Worm (Caenorhabditis elegans) whole organism, L1 larva: ENCODE results near the gene T02C1.2.

Experiments used
- C34B4.2 ChIP-seq: sonication (generic microtip); optimal IDR thresholded peaks from 2 replicates; lab custom pipeline; 2017; ENCODE audit warnings: mild to moderate bottlenecking, missing genetic modification characterization, missing compliant biosample characterization
- aha-1 ChIP-seq: fragments of 150-350 bp; optimal IDR thresholded peaks from 2 replicates; lab custom pipeline; 2014; ENCODE audit warnings: missing biosample characterization, missing genetic modification characterization
- alr-1 ChIP-seq: fragments of 200-800 bp; sonication (Bioruptor generic); optimal IDR thresholded peaks from 2 replicates; lab custom pipeline; 2018; ENCODE audit warnings: borderline replicate concordance, mild to moderate bottlenecking, missing genetic modification characterization, missing compliant biosample characterization
- aly-2 ChIP-seq: fragments of 150-350 bp; optimal IDR thresholded peaks from 2 replicates; lab custom pipeline; 2014; ENCODE audit warnings: missing biosample characterization, missing genetic modification characterization
- ama-1 ChIP-seq: fragments of 150-350 bp; optimal IDR thresholded peaks from 2 replicates; lab custom pipeline; 2014
- blmp-1 ChIP-seq: fragments of 150-350 bp; optimal IDR thresholded peaks from 2 replicates; lab custom pipeline; 2014; ENCODE audit warnings: missing biosample characterization, missing genetic modification characterization
- ceh-63 ChIP-seq: fragments of 200-800 bp; sonication (Bioruptor generic); optimal IDR thresholded peaks from 2 replicates; lab custom pipeline; 2018; ENCODE audit warnings: mild to moderate bottlenecking, missing genetic modification characterization, missing compliant biosample characterization
- ceh-88 ChIP-seq: fragments of 200-800 bp; sonication (Bioruptor generic); IDR thresholded peaks from 2 replicates; pipeline ENCODE4 v1.3.6; 2022; ENCODE audit warnings: missing genetic modification characterization, missing compliant biosample characterization
- ceh-90 ChIP-seq: sonication (generic microtip); optimal IDR thresholded peaks from 2 replicates; lab custom pipeline; 2016; ENCODE audit warnings: missing genetic modification characterization, missing compliant biosample characterization
- dsc-1 ChIP-seq: sonication (generic microtip); optimal IDR thresholded peaks from 2 replicates; lab custom pipeline; 2016; ENCODE audit warnings: mild to moderate bottlenecking, missing genetic modification characterization, missing compliant biosample characterization
- efl-1 ChIP-seq, 4 experiments: fragments of 150-350 bp; optimal IDR thresholded peaks in 3 of 4; peaks in 1 of 4; 1 replicate in 1 of 4; 2 replicates in 3 of 4; lab custom pipeline; 2014; ENCODE audit warnings: missing biosample characterization in 2 of 4, missing genetic modification characterization in 2 of 4, missing genetic modification reagents in 2 of 4
- egl-13 ChIP-seq: sonication (generic microtip); optimal IDR thresholded peaks from 2 replicates; lab custom pipeline; 2016; ENCODE audit warnings: missing genotype, missing genetic modification reagents, missing genetic modification characterization, missing compliant biosample characterization
- egl-27 ChIP-seq, 2 experiments: fragments of 150-350 bp in 1 of 2; sonication (generic microtip); optimal IDR thresholded peaks; 3 replicates each; lab custom pipeline; 2017 to 2018; ENCODE audit warnings: missing biosample characterization in 2 of 2, missing genetic modification characterization in 2 of 2, missing genetic modification reagents in 2 of 2
- elt-2 ChIP-seq: sonication (generic microtip); optimal IDR thresholded peaks from 2 replicates; lab custom pipeline; 2016; ENCODE audit warnings: missing genetic modification characterization, mild to moderate bottlenecking, inconsistent platforms, missing compliant biosample characterization, missing genetic modification reagents
- elt-3 ChIP-seq, 6 experiments: fragments of 150-350 bp in 1 of 6; sonication (generic microtip); optimal IDR thresholded peaks; 2 replicates each; lab custom pipeline; 2017 to 2018; ENCODE audit warnings: missing biosample characterization in 6 of 6, missing genetic modification characterization in 6 of 6, inconsistent platforms in 1 of 6
- ets-5 ChIP-seq: fragments of 200-800 bp; sonication (Bioruptor generic); IDR thresholded peaks from 2 replicates; pipeline ENCODE4 v1.3.6; 2022; ENCODE audit warnings: missing genetic modification characterization, missing compliant biosample characterization
- fos-1 ChIP-seq: fragments of 150-350 bp; optimal IDR thresholded peaks from 2 replicates; lab custom pipeline; 2014; ENCODE audit warnings: missing biosample characterization, missing genetic modification characterization
- hlh-4 ChIP-seq: sonication (generic microtip); optimal IDR thresholded peaks from 2 replicates; lab custom pipeline; 2016; ENCODE audit warnings: mild to moderate bottlenecking, missing genetic modification characterization, missing compliant biosample characterization
- irx-1 ChIP-seq: sonication (generic microtip); optimal IDR thresholded peaks from 2 replicates; lab custom pipeline; 2016; ENCODE audit warnings: missing genetic modification characterization, missing compliant biosample characterization
- lin-14 ChIP-seq: fragments of 200-800 bp; sonication (Bioruptor generic); optimal IDR thresholded peaks from 2 replicates; lab custom pipeline; 2018; ENCODE audit warnings: mild to moderate bottlenecking, missing genetic modification characterization, moderate library complexity, missing compliant biosample characterization
- lin-35 ChIP-seq, 2 experiments: fragments of 150-350 bp; optimal IDR thresholded peaks; 2 replicates each; lab custom pipeline; 2014; ENCODE audit warnings: missing biosample characterization in 2 of 2, missing genetic modification characterization in 2 of 2, missing genetic modification reagents in 2 of 2
- lsy-2 ChIP-seq, 2 experiments: fragments of 150-350 bp; optimal IDR thresholded peaks; 2 replicates each; lab custom pipeline; 2014; ENCODE audit warnings: missing biosample characterization in 2 of 2, missing genetic modification characterization in 2 of 2
- mab-9 ChIP-seq: fragments of 200-800 bp; sonication (Bioruptor generic); IDR thresholded peaks from 2 replicates; pipeline ENCODE4 v1.3.6; 2022; ENCODE audit warnings: missing genetic modification reagents, missing genetic modification characterization, missing compliant biosample characterization
- mef-2 ChIP-seq: fragments of 150-350 bp; optimal IDR thresholded peaks from 2 replicates; lab custom pipeline; 2014; ENCODE audit warnings: missing biosample characterization, missing genetic modification characterization
- mep-1 ChIP-seq: fragments of 150-350 bp; optimal IDR thresholded peaks from 2 replicates; lab custom pipeline; 2014; ENCODE audit warnings: missing biosample characterization, missing genetic modification characterization
- nhr-12 ChIP-seq: sonication (generic microtip); optimal IDR thresholded peaks from 2 replicates; lab custom pipeline; 2017; ENCODE audit warnings: missing biosample characterization, missing genetic modification characterization
- nhr-19 ChIP-seq: fragments of 200-800 bp; sonication (Bioruptor generic); conservative IDR thresholded peaks from 2 replicates; pipeline ENCODE4 v1.3.6; 2022; ENCODE audit warnings: missing genetic modification characterization, missing compliant biosample characterization
- nhr-28 ChIP-seq: fragments of 150-350 bp; optimal IDR thresholded peaks from 2 replicates; lab custom pipeline; 2014; ENCODE audit warnings: missing biosample characterization, missing genetic modification characterization
- nhr-47 ChIP-seq: sonication (generic microtip); optimal IDR thresholded peaks from 2 replicates; lab custom pipeline; 2016; ENCODE audit warnings: mild to moderate bottlenecking, missing genetic modification characterization, moderate library complexity, missing compliant biosample characterization
- nhr-71 ChIP-seq: sonication (generic microtip); optimal IDR thresholded peaks from 2 replicates; lab custom pipeline; 2016; ENCODE audit warnings: mild to moderate bottlenecking, missing genetic modification characterization, moderate library complexity, missing compliant biosample characterization
- nhr-77 ChIP-seq: fragments of 150-350 bp; optimal IDR thresholded peaks from 2 replicates; lab custom pipeline; 2014; ENCODE audit warnings: missing biosample characterization, missing genetic modification characterization
- nhr-84 ChIP-seq: sonication (generic microtip); optimal IDR thresholded peaks from 2 replicates; lab custom pipeline; 2017; ENCODE audit warnings: missing biosample characterization, missing genetic modification characterization
- nhr-85 ChIP-seq: sonication (generic microtip); peaks from one replicate; lab custom pipeline; 2016; ENCODE audit warnings: missing genetic modification characterization, inconsistent platforms, missing compliant biosample characterization
- nhr-90 ChIP-seq: sonication (generic microtip); optimal IDR thresholded peaks from 2 replicates; lab custom pipeline; 2016; ENCODE audit warnings: mild to moderate bottlenecking, missing genetic modification characterization, missing compliant biosample characterization; ENCODE audit not compliant: poor library complexity
- pag-3 ChIP-seq: sonication (generic microtip); optimal IDR thresholded peaks from 2 replicates; lab custom pipeline; 2017; ENCODE audit warnings: missing genetic modification characterization, mild to moderate bottlenecking, missing compliant biosample characterization, antibody characterized with exemption, borderline replicate concordance; ENCODE audit not compliant: insufficient read depth
- skn-1 ChIP-seq: fragments of 150-350 bp; optimal IDR thresholded peaks from 2 replicates; lab custom pipeline; 2014; ENCODE audit warnings: missing biosample characterization, missing genetic modification characterization
- snpc-4 ChIP-seq: fragments of 150-350 bp; optimal IDR thresholded peaks from 2 replicates; lab custom pipeline; 2014; ENCODE audit warnings: missing biosample characterization, missing genetic modification characterization
- sox-4 ChIP-seq: sonication (generic microtip); optimal IDR thresholded peaks from 2 replicates; lab custom pipeline; 2016; ENCODE audit warnings: missing genetic modification characterization, missing compliant biosample characterization
- sptf-1 ChIP-seq: fragments of 150-350 bp; optimal IDR thresholded peaks from 2 replicates; lab custom pipeline; 2014; ENCODE audit warnings: missing biosample characterization, missing genetic modification characterization
- tbx-2 ChIP-seq: sonication (generic microtip); optimal IDR thresholded peaks from 2 replicates; lab custom pipeline; 2016; ENCODE audit warnings: missing genetic modification characterization, missing compliant biosample characterization
- unc-30 ChIP-seq: sonication (generic microtip); optimal IDR thresholded peaks from 2 replicates; lab custom pipeline; 2017; ENCODE audit warnings: missing biosample characterization, missing genetic modification characterization
- unc-62 ChIP-seq: fragments of 150-350 bp; optimal IDR thresholded peaks from 2 replicates; lab custom pipeline; 2014; ENCODE audit warnings: missing biosample characterization, missing genetic modification reagents, missing genetic modification characterization

Gene T02C1.2

ce11 chrIII:9289815-9290214, 39.0 kb downstream of the T02C1.2 start (continued):
- TF ChIP-seq fos-1: no peak
- no peak for TF ChIP-seq nhr-77
- TF ChIP-seq ceh-88: no peak
- no peak for TF ChIP-seq sox-4
- TF ChIP-seq pag-3 (tag; lab: Kevin White, UChicago): no peak
- TF ChIP-seq egl-13 (tag; lab: Kevin White, UChicago): no peak
- TF ChIP-seq nhr-90: peak; percentile 3

ce11 chrIII:9291633-9292032, 40.8 kb downstream of the T02C1.2 start:
- TF ChIP-seq snpc-4 (tag; lab: Kevin White, UChicago): peak; percentile 2

DNA sequence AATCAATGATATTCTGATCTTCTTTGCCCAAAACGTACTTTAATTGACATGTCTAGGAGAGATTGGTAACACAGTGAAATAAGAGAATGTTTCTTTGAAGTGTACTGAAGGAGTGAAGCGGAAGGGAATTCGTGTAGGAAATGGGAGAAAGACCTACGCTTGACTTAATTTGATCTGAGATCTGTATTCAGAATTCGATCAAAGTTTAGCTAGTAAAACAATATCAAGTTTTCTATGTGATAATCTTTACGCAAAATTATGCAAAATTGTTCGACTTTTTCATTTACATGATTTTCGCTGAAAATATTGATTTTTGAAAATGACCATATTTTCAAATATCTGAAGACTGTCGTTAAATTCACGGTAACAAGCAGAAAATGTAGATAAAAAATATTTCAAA, 46.5 kb downstream of the T02C1.2 start, which contains the start of gene K01B6.4:
Gene K01B6.4 (minus strand): TSS at position 101 of the 400 bp plus-strand sequence.
- TF ChIP-seq C34B4.2 (no peak), mab-9 (GFP tag; lab: Robert Waterston, UW) (no peak), efl-1 (optimal IDR thresholded peaks at IDR 0.05; lab: Kevin White, UChicago) (no peak), efl-1 (GFP tag; optimal IDR thresholded peaks at IDR 0.05 in 1 of 2; lab: Kevin White, UChicago) (peak in 1 of 2 experiments; percentile 34)

DNA sequence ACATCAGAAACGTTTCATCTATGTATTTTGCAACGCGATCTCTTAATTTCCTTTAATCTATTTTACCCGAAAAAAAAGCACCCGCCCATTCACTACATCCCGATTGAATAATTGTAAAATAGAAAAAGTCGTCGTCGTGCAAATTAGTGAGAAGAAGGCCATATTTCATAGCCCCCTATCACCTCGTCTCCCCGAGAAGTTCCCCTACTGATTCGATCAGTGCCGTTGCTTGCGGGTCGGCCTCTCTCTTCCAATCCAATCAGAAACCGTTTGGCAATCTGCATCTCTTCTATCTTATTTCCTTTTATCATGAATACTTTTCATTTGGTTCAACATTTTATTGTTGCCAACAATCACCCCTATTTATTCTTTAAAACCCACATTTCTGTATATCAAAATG, 48.3 kb downstream of the T02C1.2 start:
- TF ChIP-seq blmp-1 (tag; lab: Kevin White, UChicago): peak; percentile 51
- TF ChIP-seq nhr-28 (tag; lab: Kevin White, UChicago): no peak
- TF ChIP-seq mab-9 (GFP tag; lab: Robert Waterston, UW): no peak
- TF ChIP-seq unc-30: no peak

ce11 chrIII:9299919-9300318, 49.1 kb downstream of the T02C1.2 start, which contains the start of gene K01B6.3:
TSS of gene K01B6.3 (plus strand) at chrIII:9300219.
- no peak for TF ChIP-seq aha-1 (tag; lab: Kevin White, UChicago)
- peak; percentile 42 for TF ChIP-seq blmp-1 (tag; lab: Kevin White, UChicago)
- TF ChIP-seq elt-2 (tag; lab: Kevin White, UChicago): no peak
- no peak for TF ChIP-seq ama-1
- TF ChIP-seq efl-1 (optimal IDR thresholded peaks at IDR 0.05; lab: Kevin White, UChicago): no peak
- no peak for TF ChIP-seq efl-1 (GFP tag; optimal IDR thresholded peaks at IDR 0.05 in 1 of 2; lab: Kevin White, UChicago)
- no peak for TF ChIP-seq ets-5 (GFP tag; lab: Robert Waterston, UW)
- no peak for TF ChIP-seq irx-1 (tag; lab: Kevin White, UChicago)

DNA sequence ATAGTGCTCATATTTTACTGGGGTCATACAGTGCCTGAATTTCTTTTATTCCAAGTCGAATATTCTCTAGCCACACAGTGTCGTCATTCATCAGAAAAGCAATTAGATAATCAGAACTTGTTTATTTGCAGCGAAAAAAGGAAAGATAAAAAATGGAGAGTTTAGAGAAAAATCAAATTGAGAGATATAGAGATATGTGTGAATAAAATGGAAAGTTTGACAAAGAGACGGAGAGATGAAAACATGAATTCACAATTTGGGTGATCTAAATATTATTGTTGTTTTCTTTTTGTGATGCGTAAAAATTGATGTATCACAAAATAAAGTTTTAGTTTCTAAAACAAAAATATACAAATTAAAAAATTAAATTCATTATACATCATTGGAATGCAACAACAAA, 49.8 kb downstream of the T02C1.2 start:
- no peak for TF ChIP-seq nhr-19 (GFP tag; lab: Robert Waterston, UW)
- TF ChIP-seq lin-35 (GFP tag; optimal IDR thresholded peaks at IDR 0.05; lab: Kevin White, UChicago): no peak
- no peak for TF ChIP-seq nhr-47 (tag; lab: Kevin White, UChicago)
- TF ChIP-seq hlh-4 (tag; lab: Kevin White, UChicago): no peak
- TF ChIP-seq sptf-1 (tag; lab: Kevin White, UChicago): no peak
- TF ChIP-seq nhr-12 (tag; lab: Kevin White, UChicago): no peak
- TF ChIP-seq tbx-2 (tag; lab: Kevin White, UChicago): no peak
- TF ChIP-seq lsy-2 (tag; optimal IDR thresholded peaks at IDR 0.05; lab: Kevin White, UChicago): peak in 1 of 2 experiments; percentile 3
- TF ChIP-seq ama-1: no peak
- TF ChIP-seq skn-1 (tag; lab: Kevin White, UChicago): no peak
- TF ChIP-seq aly-2 (tag; lab: Kevin White, UChicago): no peak
- TF ChIP-seq mab-9 (GFP tag; lab: Robert Waterston, UW): no peak
- TF ChIP-seq egl-27 (tag; optimal IDR thresholded peaks at IDR 0.05; lab: Kevin White, UChicago): no peak
- TF ChIP-seq elt-3 (tag; optimal IDR thresholded peaks at IDR 0.05; lab: Kevin White, UChicago): peak in 2 of 6 experiments; percentile 15 to 40
- TF ChIP-seq lin-14: peak; percentile 34
- no peak for TF ChIP-seq alr-1 (tag; lab: Kevin White, UChicago)
- no peak for TF ChIP-seq sox-4
- peak; percentile 81 for TF ChIP-seq blmp-1 (tag; lab: Kevin White, UChicago)
- no peak for TF ChIP-seq mep-1 (tag; lab: Kevin White, UChicago)
- no peak for TF ChIP-seq ceh-63
- TF ChIP-seq dsc-1: no peak
- TF ChIP-seq elt-2 (tag; lab: Kevin White, UChicago): no peak
- no peak for TF ChIP-seq nhr-84
- TF ChIP-seq nhr-90: no peak
- no peak for TF ChIP-seq unc-62 (GFP tag; lab: Kevin White, UChicago)
- no peak for TF ChIP-seq ceh-90 (tag; lab: Kevin White, UChicago)
- peak; percentile 68 for TF ChIP-seq nhr-85 (tag; lab: Kevin White, UChicago)
- peak; percentile 0 for TF ChIP-seq nhr-71 (tag; lab: Kevin White, UChicago)
- TF ChIP-seq mef-2: no peak
- no peak for TF ChIP-seq efl-1 (optimal IDR thresholded peaks at IDR 0.05; lab: Kevin White, UChicago)
- TF ChIP-seq efl-1 (GFP tag; optimal IDR thresholded peaks at IDR 0.05 in 1 of 2; lab: Kevin White, UChicago): peak in 1 of 2 experiments; percentile 20
